Fruit fly (Drosophila melanogaster): ENCODE results near the gene Jhbp2.

- no peak for TF ChIP-seq Mnt (GFP tag; optimal IDR thresholded peaks at IDR 0.05)
- TF ChIP-seq Crg-1 (GFP tag; optimal IDR thresholded peaks at IDR 0.05) = no peak
- TF ChIP-seq Hr96 (GFP tag; optimal IDR thresholded peaks at IDR 0.05) = no peak
- TF ChIP-seq ovo (GFP tag; optimal IDR thresholded peaks at IDR 0.05) = no peak
- no peak for TF ChIP-seq CG12768 (GFP tag; optimal IDR thresholded peaks at IDR 0.05)
- TF ChIP-seq cic (GFP tag; optimal IDR thresholded peaks at IDR 0.05) = no peak
- TF ChIP-seq tj (GFP tag; optimal IDR thresholded peaks at IDR 0.05) = no peak
- no peak for TF ChIP-seq CG1620 (GFP tag; optimal IDR thresholded peaks at IDR 0.05)
Observed at dm6 chr3R:4975874-4976663, 14.9 kb upstream of the Jhbp2 start.

All from whole organism, adult.